Worm (Caenorhabditis elegans): Measurements from ENCODE around the gene F46C5.7.
A peak's percentile ranks its signal among the peaks of the same experiment; 100 is the strongest.

Gene F46C5.7

ce11 chrII:8854874-8855273, 15.7 kb downstream of the F46C5.7 start:
- no peak for TF ChIP-seq mab-5 (tag; optimal IDR thresholded peaks at IDR 0.05)
- no peak for TF ChIP-seq nhr-28 (tag; optimal IDR thresholded peaks at IDR 0.05)
- no peak for TF ChIP-seq ceh-83 (GFP tag; optimal IDR thresholded peaks at IDR 0.05)
- no peak for TF ChIP-seq ceh-39 (tag; optimal IDR thresholded peaks at IDR 0.05)
- TF ChIP-seq elt-3 (tag; optimal IDR thresholded peaks at IDR 0.05): no peak
- TF ChIP-seq zip-8 (tag; optimal IDR thresholded peaks at IDR 0.05): no peak
- no peak for TF ChIP-seq lin-13 (tag; optimal IDR thresholded peaks at IDR 0.05)
- no peak for TF ChIP-seq unc-62 (GFP tag; optimal IDR thresholded peaks at IDR 0.05)
- no peak for TF ChIP-seq ceh-43 (GFP tag; optimal IDR thresholded peaks at IDR 0.05)
- no peak for TF ChIP-seq snpc-4 (tag; optimal IDR thresholded peaks at IDR 0.05)
- TF ChIP-seq lin-32 (GFP tag; optimal IDR thresholded peaks at IDR 0.05): no peak
- TF ChIP-seq unc-39 (tag; optimal IDR thresholded peaks at IDR 0.05): no peak

ce11 chrII:8856524-8856923, 17.4 kb downstream of the F46C5.7 start:
- no peak for TF ChIP-seq nhr-28 (tag; optimal IDR thresholded peaks at IDR 0.05)
- TF ChIP-seq drap-1 (GFP tag; optimal IDR thresholded peaks at IDR 0.05): no peak
- no peak for TF ChIP-seq flh-1 (GFP tag; optimal IDR thresholded peaks at IDR 0.05)
- TF ChIP-seq lsy-2 (tag; optimal IDR thresholded peaks at IDR 0.05): no peak
- TF ChIP-seq ztf-11 (tag; optimal IDR thresholded peaks at IDR 0.05): no peak
- peak; percentile 12 for TF ChIP-seq unc-62 (GFP tag; optimal IDR thresholded peaks at IDR 0.05)
- TF ChIP-seq blmp-1 (tag; optimal IDR thresholded peaks at IDR 0.05): peak; percentile 59
- TF ChIP-seq elt-3 (tag; optimal IDR thresholded peaks at IDR 0.05): no peak
- TF ChIP-seq cnd-1 (tag; optimal IDR thresholded peaks at IDR 0.05): no peak
- TF ChIP-seq nhr-237 (tag; optimal IDR thresholded peaks at IDR 0.05): no peak
- TF ChIP-seq tbx-8 (GFP tag; optimal IDR thresholded peaks at IDR 0.05): no peak
- peak; percentile 75 for TF ChIP-seq ham-2 (GFP tag; optimal IDR thresholded peaks at IDR 0.05)
- no peak for TF ChIP-seq bed-3 (GFP tag; optimal IDR thresholded peaks at IDR 0.05)
- no peak for TF ChIP-seq ces-1 (GFP tag; optimal IDR thresholded peaks at IDR 0.05)
- TF ChIP-seq mab-5 (tag; optimal IDR thresholded peaks at IDR 0.05): no peak

- TF ChIP-seq elt-3 (tag; optimal IDR thresholded peaks at IDR 0.05) (no peak), unc-62 (GFP tag; optimal IDR thresholded peaks at IDR 0.05) (no peak), flh-1 (GFP tag; optimal IDR thresholded peaks at IDR 0.05) (no peak), pha-4 (tag; optimal IDR thresholded peaks at IDR 0.05) (no peak), sptf-1 (tag; optimal IDR thresholded peaks at IDR 0.05) (no peak), nhr-237 (tag; optimal IDR thresholded peaks at IDR 0.05) (no peak), bed-3 (GFP tag; optimal IDR thresholded peaks at IDR 0.05) (no peak), ztf-11 (tag; optimal IDR thresholded peaks at IDR 0.05) (no peak), lin-13 (tag; optimal IDR thresholded peaks at IDR 0.05) (no peak), mep-1 (tag; optimal IDR thresholded peaks at IDR 0.05) (no peak), blmp-1 (tag; optimal IDR thresholded peaks at IDR 0.05) (no peak), unc-39 (tag; optimal IDR thresholded peaks at IDR 0.05) (no peak), sem-2 (GFP tag; optimal IDR thresholded peaks at IDR 0.05) (no peak), tbx-8 (GFP tag; optimal IDR thresholded peaks at IDR 0.05) (no peak), lin-32 (GFP tag; optimal IDR thresholded peaks at IDR 0.05) (no peak), mls-2 (tag; optimal IDR thresholded peaks at IDR 0.05) (no peak), ceh-39 (tag; optimal IDR thresholded peaks at IDR 0.05) (no peak), lsy-2 (tag; optimal IDR thresholded peaks at IDR 0.05) (no peak)
These were observed 17.9 kb downstream of the F46C5.7 start for ce11 chrII:8857074-8857473.

ce11 chrII:8859596-8859995, 20.5 kb downstream of the F46C5.7 start, which contains the start of gene snb-6:
snb-6 (minus strand) TSS chrII:8859696.
- TF ChIP-seq mab-5 (tag; optimal IDR thresholded peaks at IDR 0.05): no peak
- TF ChIP-seq lsy-2 (tag; optimal IDR thresholded peaks at IDR 0.05): no peak
- TF ChIP-seq lin-32 (GFP tag; optimal IDR thresholded peaks at IDR 0.05): no peak
- no peak for TF ChIP-seq unc-62 (GFP tag; optimal IDR thresholded peaks at IDR 0.05)
- no peak for TF ChIP-seq nhr-76 (tag; optimal IDR thresholded peaks at IDR 0.05)
- TF ChIP-seq ceh-43 (GFP tag; optimal IDR thresholded peaks at IDR 0.05): no peak
- TF ChIP-seq bed-3 (GFP tag; optimal IDR thresholded peaks at IDR 0.05): no peak
- TF ChIP-seq nhr-28 (tag; optimal IDR thresholded peaks at IDR 0.05): no peak
- TF ChIP-seq cnd-1 (tag; optimal IDR thresholded peaks at IDR 0.05): no peak
- TF ChIP-seq ceh-83 (GFP tag; optimal IDR thresholded peaks at IDR 0.05): no peak
- TF ChIP-seq sem-2 (GFP tag; optimal IDR thresholded peaks at IDR 0.05): no peak
- TF ChIP-seq snpc-4 (tag; optimal IDR thresholded peaks at IDR 0.05): no peak
- no peak for TF ChIP-seq ceh-39 (tag; optimal IDR thresholded peaks at IDR 0.05)
- TF ChIP-seq tbx-8 (GFP tag; optimal IDR thresholded peaks at IDR 0.05): no peak
- no peak for TF ChIP-seq sptf-1 (tag; optimal IDR thresholded peaks at IDR 0.05)
- TF ChIP-seq M03D4.4 (tag; optimal IDR thresholded peaks at IDR 0.05): no peak
- no peak for TF ChIP-seq blmp-1 (tag; optimal IDR thresholded peaks at IDR 0.05)

ce11 chrII:8865078-8865477, 26.0 kb downstream of the F46C5.7 start, which contains the start of gene npr-20:
npr-20 (minus strand) TSS chrII:8865178.
- TF ChIP-seq ces-1 (GFP tag; optimal IDR thresholded peaks at IDR 0.05) (no peak), mls-2 (tag; optimal IDR thresholded peaks at IDR 0.05) (no peak), ham-2 (GFP tag; optimal IDR thresholded peaks at IDR 0.05) (no peak), unc-62 (GFP tag; optimal IDR thresholded peaks at IDR 0.05) (no peak), zip-8 (tag; optimal IDR thresholded peaks at IDR 0.05) (no peak), pha-4 (tag; optimal IDR thresholded peaks at IDR 0.05) (no peak), M03D4.4 (tag; optimal IDR thresholded peaks at IDR 0.05) (no peak), elt-1 (tag; optimal IDR thresholded peaks at IDR 0.05; ENCODE audit: borderline replicate concordance, insufficient read depth) (no peak), ztf-11 (tag; optimal IDR thresholded peaks at IDR 0.05) (no peak)
